Fruit fly (Drosophila melanogaster) whole organism: ENCODE data around the gene CG1640.

Experiments
- CG8478 ChIP-seq: fragments of >200 bp; optimal IDR thresholded peaks from 2 replicates; lab custom pipeline; 2018; ENCODE audit warnings: inconsistent platforms
- EcR ChIP-seq, 2 experiments: fragments of >200 bp; optimal IDR thresholded peaks; 2 replicates each; lab custom pipeline; 2017; ENCODE audit warnings: missing biosample characterization in 2 of 2, missing genetic modification characterization in 2 of 2, missing genetic modification reagents in 2 of 2
- pan ChIP-seq: fragments of >200 bp; optimal IDR thresholded peaks from 2 replicates; lab custom pipeline; 2017
- psq ChIP-seq: fragments of >200 bp; optimal IDR thresholded peaks from 2 replicates; lab custom pipeline; 2017
- usp ChIP-seq: fragments of >200 bp; optimal IDR thresholded peaks from 2 replicates; lab custom pipeline; 2017; ENCODE audit warnings: missing biosample characterization, missing genetic modification characterization, mixed read lengths

DNA sequence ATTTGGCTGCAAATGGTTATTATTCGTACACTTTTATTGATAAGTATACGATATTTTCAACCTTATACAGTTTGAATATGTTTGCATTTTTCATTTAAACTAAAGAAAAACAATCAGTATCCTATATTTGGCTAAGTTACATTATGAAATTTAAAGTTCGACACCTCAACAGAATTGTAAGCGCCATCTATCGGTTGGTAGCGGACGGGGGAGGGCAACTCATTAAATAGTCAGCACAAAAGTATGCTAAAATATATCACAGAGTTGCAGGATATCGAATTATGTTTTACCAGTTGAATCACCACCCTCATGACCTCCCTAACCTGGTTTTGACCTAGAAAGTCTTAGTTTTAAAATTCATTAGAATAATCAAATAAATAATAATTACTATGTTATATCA, 30.8 kb downstream of the CG1640 start:
- no peak for TF ChIP-seq EcR (GFP tag; optimal IDR thresholded peaks at IDR 0.05; lab: Kevin White, UChicago)
- TF ChIP-seq usp, result no peak
- TF ChIP-seq psq (lab: Kevin White, UChicago), result no peak
- TF ChIP-seq pan (lab: Kevin White, UChicago), result no peak
- no peak for TF ChIP-seq CG8478
